Worm (Caenorhabditis elegans): ENCODE measurements around the gene cyp-34A10.

ce11 chrV:3929099-3929498 lies 43.7 kb downstream of the cyp-34A10 start, which contains the start of gene srx-64:
- TF ChIP-seq klf-2 (GFP tag; conservative IDR thresholded peaks at IDR 0.05) = no peak
- no peak for TF ChIP-seq med-1 (GFP tag; optimal IDR thresholded peaks at IDR 0.05; ENCODE audit: insufficient read depth)
- TF ChIP-seq cog-1 (tag; optimal IDR thresholded peaks at IDR 0.05) = no peak
- no peak for TF ChIP-seq ref-1 (GFP tag; conservative IDR thresholded peaks at IDR 0.05)
- TF ChIP-seq T22C8.4 (GFP tag; IDR thresholded peaks at IDR 0.05) = no peak
- TF ChIP-seq tab-1 (GFP tag; IDR thresholded peaks at IDR 0.05) = no peak
